Worm (Caenorhabditis elegans): Measurements from ENCODE around the gene rps-1.

rps-1 gene

DNA sequence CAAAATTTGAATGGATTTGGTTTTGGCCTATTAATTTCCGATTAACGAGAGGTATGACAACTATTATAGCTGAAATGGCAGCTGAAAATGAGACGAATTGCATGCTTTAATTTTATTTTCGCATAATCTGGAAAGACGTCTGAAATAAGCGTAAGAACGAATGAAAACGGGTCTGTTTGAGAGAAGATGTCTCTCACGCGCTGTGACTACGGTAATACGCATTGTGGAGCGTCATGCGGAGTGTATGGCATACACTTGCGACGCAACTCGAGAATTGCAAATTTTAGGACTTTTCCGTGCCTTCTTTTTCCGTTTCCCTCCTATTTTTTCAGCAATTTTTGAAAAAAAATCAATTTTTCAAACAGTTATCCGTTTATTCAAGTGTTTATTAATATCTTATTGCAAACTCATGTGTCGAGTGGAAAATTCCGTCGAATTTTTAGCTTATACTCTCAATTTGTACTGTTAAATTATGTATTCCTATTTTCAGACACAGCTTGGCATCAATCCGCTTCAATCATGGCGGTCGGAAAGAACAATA is at the start of gene rps-1:
Gene rps-1 (plus strand): TSS at position 491 of the 541 bp plus-strand sequence.
- peak; percentile 96 for TF ChIP-seq him-1 (tag; optimal IDR thresholded peaks at IDR 0.05)
- peak; percentile 98 for TF ChIP-seq W03F9.2 (tag; optimal IDR thresholded peaks at IDR 0.05)
- TF ChIP-seq dao-5 (tag; optimal IDR thresholded peaks at IDR 0.05), result no peak

DNA sequence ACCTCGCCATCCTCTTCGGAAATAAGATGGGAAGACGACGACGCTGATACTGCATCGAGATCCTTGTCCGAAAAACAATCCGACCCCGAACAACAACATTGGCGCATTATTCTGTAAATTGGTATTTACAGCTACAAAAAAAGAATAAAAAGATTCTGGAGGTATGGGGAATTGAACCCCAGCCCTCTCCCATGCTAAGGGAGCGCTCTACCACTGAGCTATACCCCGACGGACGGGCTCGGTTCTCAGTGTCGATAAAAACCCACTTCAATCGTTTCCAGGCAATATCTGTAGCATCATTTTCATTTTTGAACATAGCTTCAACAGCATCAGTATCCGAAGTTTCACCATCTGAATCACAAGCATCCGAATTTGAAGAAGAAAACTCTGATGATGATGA is 46.9 kb upstream of the rps-1 start:
- TF ChIP-seq W03F9.2 (tag; optimal IDR thresholded peaks at IDR 0.05) (no peak), dao-5 (tag; optimal IDR thresholded peaks at IDR 0.05) (no peak), him-1 (tag; optimal IDR thresholded peaks at IDR 0.05) (no peak)

DNA sequence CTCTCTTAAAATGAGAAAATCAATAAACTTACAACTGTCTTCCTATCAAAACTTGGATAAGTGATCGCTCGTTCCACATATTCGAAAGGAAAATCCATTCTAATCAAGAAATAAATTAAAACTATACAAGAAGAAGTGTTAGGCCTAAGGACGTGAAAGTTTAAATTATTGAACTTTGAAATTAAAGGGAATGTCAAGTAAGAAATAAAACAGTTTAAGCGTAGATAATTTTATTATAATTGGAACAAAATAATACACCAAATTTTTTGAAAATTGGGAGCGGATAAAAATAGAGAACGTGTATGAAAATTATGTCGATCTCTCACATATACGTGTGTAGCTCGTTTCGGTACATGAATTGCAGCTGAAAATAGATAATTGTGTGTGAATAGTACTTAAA is 46.3 kb upstream of the rps-1 start, which contains the start of gene C28A5.6:
Gene C28A5.6 (minus strand): TSS at position 101 of the 400 bp plus-strand sequence.
- TF ChIP-seq him-1 (tag; optimal IDR thresholded peaks at IDR 0.05) (no peak), dao-5 (tag; optimal IDR thresholded peaks at IDR 0.05) (no peak), W03F9.2 (tag; optimal IDR thresholded peaks at IDR 0.05) (no peak)

- peak; percentile 52 for TF ChIP-seq W03F9.2 (tag; optimal IDR thresholded peaks at IDR 0.05)
- TF ChIP-seq dao-5 (tag; optimal IDR thresholded peaks at IDR 0.05), result no peak
- TF ChIP-seq him-1 (tag; optimal IDR thresholded peaks at IDR 0.05), result no peak
Measured at ce11 chrIII:4434294-4434781, 41.4 kb upstream of the rps-1 start, which contains the start of gene C28A5.1. Gene C28A5.1 (minus strand): TSS chrIII:4434344.

DNA sequence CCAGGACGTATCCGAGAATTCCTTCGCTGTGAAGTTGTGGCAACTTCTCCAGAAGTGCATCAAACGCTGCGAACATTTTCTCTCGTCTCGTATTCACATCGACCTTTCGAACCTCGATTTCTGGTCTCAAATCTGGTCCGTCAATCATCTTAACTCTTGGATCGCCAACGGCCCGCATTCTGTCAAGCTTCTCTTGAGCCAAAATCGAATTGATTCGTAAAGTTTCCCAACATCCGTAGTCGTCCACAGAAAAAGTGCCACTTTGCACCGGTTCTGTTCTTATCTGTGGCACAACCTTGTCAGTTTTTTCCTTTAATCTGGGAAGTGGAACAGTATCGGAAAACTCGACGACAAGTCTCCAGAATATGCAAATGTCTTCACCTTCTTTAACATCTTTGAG is 40.5 kb upstream of the rps-1 start:
- TF ChIP-seq him-1 (tag; optimal IDR thresholded peaks at IDR 0.05) (no peak), dao-5 (tag; optimal IDR thresholded peaks at IDR 0.05) (no peak), W03F9.2 (tag; optimal IDR thresholded peaks at IDR 0.05) (no peak)

ce11 chrIII:4439493-4439983 is 36.2 kb upstream of the rps-1 start, which contains the start of gene C28A5.2:
Gene C28A5.2 (minus strand): TSS chrIII:4439543.
- no peak for TF ChIP-seq W03F9.2 (tag; optimal IDR thresholded peaks at IDR 0.05)
- no peak for TF ChIP-seq dao-5 (tag; optimal IDR thresholded peaks at IDR 0.05)
- no peak for TF ChIP-seq him-1 (tag; optimal IDR thresholded peaks at IDR 0.05)

DNA sequence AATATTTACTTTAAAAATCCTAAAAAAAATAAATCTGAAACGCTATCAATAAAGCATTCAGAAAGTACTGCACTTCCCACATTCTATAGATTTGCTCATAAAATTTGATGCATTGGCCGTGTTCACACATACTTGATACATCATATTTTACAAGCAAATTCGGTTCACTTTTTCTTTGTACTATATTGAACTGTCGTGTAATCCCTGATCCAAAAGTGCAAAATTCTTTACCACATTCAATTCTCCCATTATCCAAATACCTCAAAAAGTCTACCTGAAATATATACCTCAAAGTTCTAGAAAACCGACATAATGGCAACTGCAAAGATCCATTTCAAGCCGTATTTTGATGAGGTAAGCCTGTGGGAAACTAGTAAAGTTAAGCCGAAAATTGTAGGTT is 33.9 kb upstream of the rps-1 start, which contains the start of gene nex-3:
Gene nex-3 (plus strand): TSS at position 301 of the 400 bp plus-strand sequence.
- no peak for TF ChIP-seq W03F9.2 (tag; optimal IDR thresholded peaks at IDR 0.05)

DNA sequence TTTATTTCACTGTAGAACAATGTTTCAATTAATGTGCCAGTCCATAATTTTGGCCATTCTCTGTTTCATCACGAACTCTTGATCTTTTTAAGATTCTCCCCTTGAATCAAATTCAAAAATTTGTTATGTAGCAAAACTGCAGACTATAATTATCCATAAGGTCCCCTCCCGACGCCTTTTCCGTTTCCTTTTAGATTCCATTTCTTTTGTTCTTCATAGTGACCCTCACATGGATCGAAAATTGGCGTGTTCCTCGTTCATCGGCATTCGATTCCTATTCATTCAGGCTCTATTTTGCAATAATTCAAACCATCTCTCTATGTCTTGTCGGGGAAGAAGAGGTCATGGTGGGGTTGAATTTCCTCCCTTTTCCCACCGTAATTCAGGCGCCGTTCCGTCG is 31.2 kb upstream of the rps-1 start:
- TF ChIP-seq him-1 (tag; optimal IDR thresholded peaks at IDR 0.05), result no peak
- no peak for TF ChIP-seq dao-5 (tag; optimal IDR thresholded peaks at IDR 0.05)
- TF ChIP-seq W03F9.2 (tag; optimal IDR thresholded peaks at IDR 0.05), result no peak

DNA sequence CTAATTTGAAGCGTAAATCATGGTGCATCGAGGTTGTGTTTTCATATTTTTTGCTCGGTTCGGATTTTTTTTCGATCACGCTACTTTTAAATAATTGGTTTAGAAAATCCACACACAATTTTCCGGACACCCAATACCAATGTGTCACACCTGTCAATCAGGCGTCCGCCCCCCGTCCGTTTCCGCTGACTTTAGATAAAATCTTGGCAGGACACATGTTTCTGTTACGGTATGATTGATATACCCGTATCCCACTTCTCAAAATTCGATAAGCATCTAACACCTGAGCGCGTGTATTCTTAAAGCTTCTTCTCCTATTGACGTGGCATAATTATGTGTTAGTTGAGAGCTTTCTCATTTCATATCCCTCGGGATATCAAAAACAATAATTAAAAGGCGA is 27.7 kb upstream of the rps-1 start:
- TF ChIP-seq dao-5 (tag; optimal IDR thresholded peaks at IDR 0.05) (no peak), him-1 (tag; optimal IDR thresholded peaks at IDR 0.05) (no peak), W03F9.2 (tag; optimal IDR thresholded peaks at IDR 0.05) (no peak)

ce11 chrIII:4449357-4449756 is 26.4 kb upstream of the rps-1 start:
- TF ChIP-seq W03F9.2 (tag; optimal IDR thresholded peaks at IDR 0.05) (peak; percentile 15), dao-5 (tag; optimal IDR thresholded peaks at IDR 0.05) (peak; percentile 34), him-1 (tag; optimal IDR thresholded peaks at IDR 0.05) (no peak)

- no peak for TF ChIP-seq him-1 (tag; optimal IDR thresholded peaks at IDR 0.05)
- TF ChIP-seq W03F9.2 (tag; optimal IDR thresholded peaks at IDR 0.05), result no peak
- no peak for TF ChIP-seq dao-5 (tag; optimal IDR thresholded peaks at IDR 0.05)
Measured at ce11 chrIII:4449893-4450579, 25.7 kb upstream of the rps-1 start, which contains the start of gene ceh-43. Gene ceh-43 (minus strand): TSS chrIII:4449943.

ce11 chrIII:4450773-4451423 is 24.8 kb upstream of the rps-1 start:
- no peak for TF ChIP-seq W03F9.2 (tag; optimal IDR thresholded peaks at IDR 0.05)
- TF ChIP-seq dao-5 (tag; optimal IDR thresholded peaks at IDR 0.05), result no peak
- no peak for TF ChIP-seq him-1 (tag; optimal IDR thresholded peaks at IDR 0.05)

ce11 chrIII:4452749-4453148 is 23.0 kb upstream of the rps-1 start:
- TF ChIP-seq him-1 (tag; optimal IDR thresholded peaks at IDR 0.05), result no peak
- no peak for TF ChIP-seq dao-5 (tag; optimal IDR thresholded peaks at IDR 0.05)
- TF ChIP-seq W03F9.2 (tag; optimal IDR thresholded peaks at IDR 0.05), result no peak

DNA sequence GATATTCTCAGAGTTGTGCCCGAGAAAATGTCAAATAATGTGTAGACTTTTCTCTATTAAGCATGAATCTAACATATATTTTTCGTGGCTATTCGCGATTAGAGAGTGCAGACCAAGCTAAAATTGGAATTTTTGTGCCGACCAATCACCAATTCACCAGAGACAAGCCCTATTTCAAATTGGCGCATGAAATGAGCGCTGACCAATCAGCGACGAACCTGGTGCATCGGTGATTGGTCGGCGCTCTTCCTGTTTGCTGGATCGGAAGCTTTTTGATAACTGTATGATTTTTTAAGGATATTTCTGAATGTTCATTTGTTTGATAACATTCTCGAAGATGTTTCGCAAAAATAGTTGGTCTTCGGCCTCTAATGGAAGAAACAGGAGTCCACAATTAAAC is 22.4 kb upstream of the rps-1 start:
- no peak for TF ChIP-seq W03F9.2 (tag; optimal IDR thresholded peaks at IDR 0.05)
- no peak for TF ChIP-seq dao-5 (tag; optimal IDR thresholded peaks at IDR 0.05)
- TF ChIP-seq him-1 (tag; optimal IDR thresholded peaks at IDR 0.05), result no peak
